ENCODE assay signal across 2 fruit fly cellular contexts in genomic region chr3L:11261456-11262082, dm6.
TF ChIP-seq lines count a peak whose summit lies in the region.

No protein-coding gene starts in this region.

TF ChIP-seq in whole organism, embryonic, 481 proteins besides CTCF, POLR2A, EP300 and RAD21 (continued from another document and continues in another):
- no peak for TF ChIP-seq ftz-f1 (GFP tag; optimal IDR thresholded peaks at IDR 0.05; lab: Kevin White, UChicago)
- no peak for TF ChIP-seq gcm2 (GFP tag; optimal IDR thresholded peaks at IDR 0.05; lab: Kevin White, UChicago)
- peak; percentile 81 for TF ChIP-seq wor (GFP tag; IDR thresholded peaks at IDR 0.05; lab: Robert Waterston, UW)
- TF ChIP-seq CG6254 (GFP tag; optimal IDR thresholded peaks at IDR 0.05; lab: Kevin White, UChicago) = peak; percentile 80
- TF ChIP-seq bowl (GFP tag; IDR thresholded peaks at IDR 0.05; lab: Robert Waterston, UW) = 0 out of 2 replicates have a peak, but pooled peaks have one; percentile 45
- TF ChIP-seq Sry-β (GFP tag; optimal IDR thresholded peaks at IDR 0.05; lab: Kevin White, UChicago) = no peak
- no peak for TF ChIP-seq Dip3 (GFP tag; optimal IDR thresholded peaks at IDR 0.05; lab: Kevin White, UChicago)
- no peak for TF ChIP-seq da (GFP tag; optimal IDR thresholded peaks at IDR 0.05; lab: Kevin White, UChicago)
- no peak for TF ChIP-seq CG3163 (GFP tag; optimal IDR thresholded peaks at IDR 0.05; lab: Kevin White, UChicago)
- peak; percentile 41 for TF ChIP-seq lilli (GFP tag; optimal IDR thresholded peaks at IDR 0.05; lab: Kevin White, UChicago)
- TF ChIP-seq CG30403 (GFP tag; optimal IDR thresholded peaks at IDR 0.05; lab: Kevin White, UChicago) = peak; percentile 79
- TF ChIP-seq CG10959 (GFP tag; IDR thresholded peaks at IDR 0.05; lab: Robert Waterston, UW) = peak; percentile 69
- TF ChIP-seq CG31441 (GFP tag; IDR thresholded peaks at IDR 0.05; lab: Robert Waterston, UW) = peak; percentile 92
- TF ChIP-seq sima (GFP tag; optimal IDR thresholded peaks at IDR 0.05; lab: Kevin White, UChicago) = no peak
- TF ChIP-seq CG12236 (GFP tag; optimal IDR thresholded peaks at IDR 0.05; lab: Kevin White, UChicago) = no peak
- peak; percentile 65 for TF ChIP-seq Hmr (GFP tag; optimal IDR thresholded peaks at IDR 0.05; lab: Kevin White, UChicago)
- TF ChIP-seq grau (tag; optimal IDR thresholded peaks at IDR 0.05; lab: Kevin White, UChicago) = peak; percentile 93
- no peak for TF ChIP-seq CG8765 (GFP tag; IDR thresholded peaks at IDR 0.05; lab: Robert Waterston, UW)
- TF ChIP-seq CG13894 (tag; optimal IDR thresholded peaks at IDR 0.05; lab: Kevin White, UChicago) = no peak
- no peak for TF ChIP-seq Ets97D (GFP tag; optimal IDR thresholded peaks at IDR 0.05; lab: Kevin White, UChicago)
- TF ChIP-seq CG12219 (GFP tag; optimal IDR thresholded peaks at IDR 0.05; lab: Kevin White, UChicago) = peak; percentile 59
- no peak for TF ChIP-seq CG3838 (GFP tag; optimal IDR thresholded peaks at IDR 0.05; lab: Kevin White, UChicago)
- TF ChIP-seq CG7963 (GFP tag; IDR thresholded peaks at IDR 0.05; lab: Robert Waterston, UW; ENCODE audit: partially characterized antibody) = no peak
- peak; percentile 36 for TF ChIP-seq cwo (GFP tag; optimal IDR thresholded peaks at IDR 0.05; lab: Kevin White, UChicago)
- TF ChIP-seq trem (tag; optimal IDR thresholded peaks at IDR 0.05; lab: Kevin White, UChicago) = peak; percentile 84
- no peak for TF ChIP-seq CG10543 (GFP tag; optimal IDR thresholded peaks at IDR 0.05; lab: Kevin White, UChicago)
- peak; percentile 71 for TF ChIP-seq Rfx (GFP tag; IDR thresholded peaks at IDR 0.05; lab: Robert Waterston, UW)
- no peak; the same call in 1 of the 2 replicates for TF ChIP-seq Adf1 (GFP tag; IDR thresholded peaks at IDR 0.05; lab: Robert Waterston, UW)
- no peak for TF ChIP-seq tup (GFP tag; optimal IDR thresholded peaks at IDR 0.05; lab: Kevin White, UChicago)
- TF ChIP-seq CG1603 (tag; optimal IDR thresholded peaks at IDR 0.05; lab: Kevin White, UChicago) = peak; percentile 5
- TF ChIP-seq fd64A (GFP tag; optimal IDR thresholded peaks at IDR 0.05; lab: Kevin White, UChicago) = no peak
- peak; percentile 54 for TF ChIP-seq trh (GFP tag; optimal IDR thresholded peaks at IDR 0.05; lab: Kevin White, UChicago)
- peak; percentile 9 for TF ChIP-seq CG3995 (GFP tag; optimal IDR thresholded peaks at IDR 0.05; lab: Kevin White, UChicago)
- peak; percentile 4 to 40 for TF ChIP-seq Pdp1 (GFP tag; optimal IDR thresholded peaks at IDR 0.05; lab: Kevin White, UChicago)
- TF ChIP-seq stc (GFP tag; IDR thresholded peaks at IDR 0.05; lab: Robert Waterston, UW) = peak; percentile 94
- TF ChIP-seq stwl (tag; optimal IDR thresholded peaks at IDR 0.05; lab: Kevin White, UChicago) = peak; percentile 31
- peak; percentile 67 for TF ChIP-seq CG11723 (GFP tag; optimal IDR thresholded peaks at IDR 0.05; lab: Kevin White, UChicago)
- TF ChIP-seq Lhr (GFP tag; optimal IDR thresholded peaks at IDR 0.05; lab: Kevin White, UChicago) = peak; percentile 54
- peak; percentile 59 for TF ChIP-seq Max (GFP tag; optimal IDR thresholded peaks at IDR 0.05; lab: Kevin White, UChicago)
- no peak for TF ChIP-seq CG1832 (GFP tag; optimal IDR thresholded peaks at IDR 0.05; lab: Kevin White, UChicago)
- TF ChIP-seq dpn (GFP tag; optimal IDR thresholded peaks at IDR 0.05; lab: Kevin White, UChicago) = peak in 1 of 2 experiments; percentile 75
- TF ChIP-seq dysf (GFP tag; IDR thresholded peaks at IDR 0.05; lab: Robert Waterston, UW) = peak; percentile 88
- TF ChIP-seq CG1233 (GFP tag; optimal IDR thresholded peaks at IDR 0.05; lab: Kevin White, UChicago) = peak; percentile 81
- no peak for TF ChIP-seq CG7745 (tag; optimal IDR thresholded peaks at IDR 0.05; lab: Kevin White, UChicago)
- TF ChIP-seq dati (GFP tag; IDR thresholded peaks at IDR 0.05; lab: Robert Waterston, UW) = no peak
- TF ChIP-seq eyg (GFP tag; optimal IDR thresholded peaks at IDR 0.05; lab: Kevin White, UChicago) = no peak
- TF ChIP-seq tio (GFP tag; optimal IDR thresholded peaks at IDR 0.05; lab: Kevin White, UChicago) = peak; percentile 71
- TF ChIP-seq Hr78 (GFP tag; optimal IDR thresholded peaks at IDR 0.05; lab: Kevin White, UChicago) = peak in 1 of 2 experiments; percentile 80
- TF ChIP-seq CG4617 (GFP tag; optimal IDR thresholded peaks at IDR 0.05; lab: Kevin White, UChicago; ENCODE audit: borderline replicate concordance) = peak; percentile 40
- TF ChIP-seq wek (GFP tag; optimal IDR thresholded peaks at IDR 0.05; lab: Kevin White, UChicago) = no peak
- peak; percentile 38; the same call in 1 of the 2 replicates for TF ChIP-seq CG5953 (GFP tag; IDR thresholded peaks at IDR 0.05; lab: Robert Waterston, UW)
- peak; percentile 51 for TF ChIP-seq Ravus (GFP tag; IDR thresholded peaks at IDR 0.05; lab: Robert Waterston, UW)
- peak; percentile 88 for TF ChIP-seq lab (GFP tag; optimal IDR thresholded peaks at IDR 0.05; lab: Kevin White, UChicago)
- peak; percentile 88 for TF ChIP-seq CG17829 (tag; optimal IDR thresholded peaks at IDR 0.05; lab: Kevin White, UChicago)
- peak; percentile 53; the same call in 1 of the 2 replicates for TF ChIP-seq chm (GFP tag; IDR thresholded peaks at IDR 0.05; lab: Robert Waterston, UW)
- no peak for TF ChIP-seq BEAF-32 (GFP tag; optimal IDR thresholded peaks at IDR 0.05; lab: Kevin White, UChicago)
- no peak for TF ChIP-seq pzg (GFP tag; optimal IDR thresholded peaks at IDR 0.05; lab: Kevin White, UChicago)
- TF ChIP-seq peb (GFP tag; IDR thresholded peaks at IDR 0.05; lab: Robert Waterston, UW) = peak; percentile 69; the same call in 1 of the 2 replicates
- TF ChIP-seq cas (GFP tag; IDR thresholded peaks at IDR 0.05; lab: Robert Waterston, UW) = peak; percentile 53; the same call in 1 of the 2 replicates
- TF ChIP-seq CG6791 (GFP tag; IDR thresholded peaks at IDR 0.05; lab: Robert Waterston, UW; ENCODE audit: partially characterized antibody) = no peak
- no peak for TF ChIP-seq sr (GFP tag; IDR thresholded peaks at IDR 0.05; lab: Robert Waterston, UW)
- peak; percentile 83 for TF ChIP-seq CG12659 (GFP tag; optimal IDR thresholded peaks at IDR 0.05; lab: Kevin White, UChicago)
- TF ChIP-seq Rx (GFP tag; IDR thresholded peaks at IDR 0.05; lab: Robert Waterston, UW) = peak; percentile 34; the same call in 1 of the 2 replicates
- peak; percentile 75 for TF ChIP-seq sob (GFP tag; IDR thresholded peaks at IDR 0.05; lab: Robert Waterston, UW)
- TF ChIP-seq Hr3 (GFP tag; optimal IDR thresholded peaks at IDR 0.05; lab: Kevin White, UChicago) = peak; percentile 74
- TF ChIP-seq CG3407 (GFP tag; optimal IDR thresholded peaks at IDR 0.05; lab: Kevin White, UChicago) = peak; percentile 80

TF ChIP-seq in whole organism, prepupa, 60 proteins besides CTCF, POLR2A, EP300 and RAD21 (continued from another document):
- TF ChIP-seq Smox (GFP tag; optimal IDR thresholded peaks at IDR 0.05; lab: Kevin White, UChicago) (peak; percentile 76), Met (GFP tag; optimal IDR thresholded peaks at IDR 0.05; lab: Kevin White, UChicago) (peak; percentile 80), Gug (GFP tag; IDR thresholded peaks at IDR 0.05; lab: Robert Waterston, UW) (peak; percentile 84), CG11294 (GFP tag; IDR thresholded peaks at IDR 0.05; lab: Robert Waterston, UW) (peak; percentile 78), CG6276 (GFP tag; optimal IDR thresholded peaks at IDR 0.05; lab: Kevin White, UChicago) (peak; percentile 87), net (GFP tag; optimal IDR thresholded peaks at IDR 0.05; lab: Kevin White, UChicago) (peak; percentile 82), achi (GFP tag; optimal IDR thresholded peaks at IDR 0.05; lab: Kevin White, UChicago) (peak; percentile 91)
